Worm (Caenorhabditis elegans): Measurements from ENCODE around the gene fbxa-120.

fbxa-120 gene

ce11 chrX:17340484-17340883 lies 38.0 kb downstream of the fbxa-120 start, which contains the start of gene C53C11.1:
TSS of gene C53C11.1 (plus strand) at chrX:17340784.
- TF ChIP-seq ceh-31 (tag; optimal IDR thresholded peaks at IDR 0.05) (no peak), unc-55 (GFP tag; optimal IDR thresholded peaks at IDR 0.05) (no peak), pat-9 (tag; optimal IDR thresholded peaks at IDR 0.05) (no peak), ceh-34 (tag; optimal IDR thresholded peaks at IDR 0.05) (no peak), dve-1 (tag; optimal IDR thresholded peaks at IDR 0.05) (no peak), C38D4.7 (GFP tag; optimal IDR thresholded peaks at IDR 0.05) (no peak), ceh-18 (tag; optimal IDR thresholded peaks at IDR 0.05) (no peak), ceh-6 (GFP tag; optimal IDR thresholded peaks at IDR 0.05) (no peak), pqm-1 (tag; optimal IDR thresholded peaks at IDR 0.05) (no peak), ama-1 (optimal IDR thresholded peaks at IDR 0.05) (no peak), fkh-6 (tag; optimal IDR thresholded peaks at IDR 0.05) (no peak), pax-1 (tag; optimal IDR thresholded peaks at IDR 0.05) (no peak), Y22D7AL.16 (tag; optimal IDR thresholded peaks at IDR 0.05) (no peak), dmd-4 (tag; optimal IDR thresholded peaks at IDR 0.05; ENCODE audit: borderline replicate concordance) (no peak), ceh-24 (tag; optimal IDR thresholded peaks at IDR 0.05) (no peak), sdc-2 (tag; optimal IDR thresholded peaks at IDR 0.05) (no peak), ceh-9 (tag; optimal IDR thresholded peaks at IDR 0.05) (no peak), eyg-1 (tag; optimal IDR thresholded peaks at IDR 0.05) (no peak)

ce11 chrX:17349411-17349810 lies 46.9 kb downstream of the fbxa-120 start:
- TF ChIP-seq ceh-31 (tag; optimal IDR thresholded peaks at IDR 0.05) (no peak), unc-86 (tag; optimal IDR thresholded peaks at IDR 0.05) (no peak), pqm-1 (tag; optimal IDR thresholded peaks at IDR 0.05) (no peak), fkh-6 (tag; optimal IDR thresholded peaks at IDR 0.05) (no peak), C08G9.2 (tag; optimal IDR thresholded peaks at IDR 0.05) (no peak), ceh-30 (tag; optimal IDR thresholded peaks at IDR 0.05) (no peak), hlh-13 (GFP tag; optimal IDR thresholded peaks at IDR 0.05) (no peak), sdc-2 (tag; optimal IDR thresholded peaks at IDR 0.05) (no peak), zip-5 (tag; optimal IDR thresholded peaks at IDR 0.05) (no peak), unc-55 (GFP tag; optimal IDR thresholded peaks at IDR 0.05) (no peak), T23F11.4 (GFP tag; optimal IDR thresholded peaks at IDR 0.05) (no peak)

ce11 chrX:17352098-17352497 lies 49.6 kb downstream of the fbxa-120 start:
- TF ChIP-seq tbx-2 (tag; optimal IDR thresholded peaks at IDR 0.05): no peak
- TF ChIP-seq elt-2 (tag; optimal IDR thresholded peaks at IDR 0.05): no peak
- TF ChIP-seq nfya-1 (tag; optimal IDR thresholded peaks at IDR 0.05): no peak
- peak; percentile 81 for TF ChIP-seq unc-42 (tag; optimal IDR thresholded peaks at IDR 0.05)

Data from whole organism, late embryonic.